Worm (Caenorhabditis elegans): ENCODE results near the gene F58H7.5.

DNA sequence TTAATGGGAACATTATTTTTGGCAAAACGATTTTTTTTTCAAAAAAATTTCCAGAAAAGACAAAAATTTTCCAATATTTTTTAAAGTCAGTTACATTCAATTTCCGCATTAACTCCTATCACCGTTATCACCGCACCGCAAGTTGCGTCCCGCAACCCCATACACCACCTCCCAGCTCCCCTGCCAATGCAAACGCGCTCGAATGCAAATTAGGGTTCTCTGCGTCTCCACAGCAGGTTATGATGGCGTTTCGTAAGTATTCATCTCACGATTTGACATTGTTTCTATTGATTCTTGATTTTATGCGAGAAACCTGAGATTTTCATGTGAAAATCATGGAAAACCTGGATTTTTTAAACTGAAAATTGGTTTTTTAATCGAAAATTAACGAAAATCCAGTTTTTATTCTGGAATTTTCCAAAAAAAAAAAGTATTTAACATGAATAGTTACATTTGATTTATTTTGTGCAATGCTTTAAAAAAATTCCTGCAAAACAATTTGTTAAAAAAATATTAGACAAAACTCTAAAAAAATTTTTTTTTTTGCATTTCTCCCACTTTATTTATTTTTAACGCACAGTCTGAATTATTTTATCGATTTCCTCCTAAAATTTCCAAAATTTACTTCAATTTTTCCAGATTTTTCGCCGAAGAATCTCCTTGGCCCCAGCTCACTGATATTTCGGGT lies 34.9 kb upstream of the F58H7.5 start, which contains the start of gene mak-2:
- TF ChIP-seq flt-1 (GFP tag; IDR thresholded peaks at IDR 0.05) (peak; percentile 61; the same call in 1 of the 2 replicates), tab-1 (GFP tag; IDR thresholded peaks at IDR 0.05) (no peak), ztf-23 (GFP tag; IDR thresholded peaks at IDR 0.05) (0 out of 2 replicates have a peak, but pooled peaks have one; percentile 43), klf-2 (GFP tag; conservative IDR thresholded peaks at IDR 0.05) (no peak)

Data from whole organism, midembryonic.